Fruit fly (Drosophila melanogaster): ENCODE results near the gene CG33272.

The CG33272 gene

DNA sequence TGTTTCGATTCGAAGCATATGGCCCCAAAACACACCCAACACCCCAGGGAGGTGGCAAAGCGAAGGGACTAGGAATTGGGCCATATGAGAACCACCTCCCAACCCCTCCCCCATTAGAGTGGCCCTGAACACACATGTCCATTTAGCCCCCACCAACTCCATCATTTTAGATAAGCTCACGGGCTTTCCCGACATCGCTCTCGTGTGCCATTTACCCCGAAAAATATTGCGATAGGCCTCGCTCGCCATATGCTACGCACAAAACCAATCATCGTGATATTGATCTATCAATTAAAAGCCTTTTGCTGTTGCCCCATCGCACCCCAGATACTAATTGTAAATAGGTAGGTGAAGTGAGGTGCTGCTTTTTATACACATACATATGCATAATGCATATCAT, 20.0 kb upstream of the CG33272 start (continued):
- no peak for TF ChIP-seq CG2199 (GFP tag; IDR thresholded peaks at IDR 0.05)
- TF ChIP-seq insv (GFP tag; optimal IDR thresholded peaks at IDR 0.05): no peak
- TF ChIP-seq CG1233 (GFP tag; optimal IDR thresholded peaks at IDR 0.05): no peak
- no peak for TF ChIP-seq CG1529 (GFP tag; optimal IDR thresholded peaks at IDR 0.05)
- TF ChIP-seq CG4707 (GFP tag; optimal IDR thresholded peaks at IDR 0.05): no peak
- TF ChIP-seq gce (GFP tag; IDR thresholded peaks at IDR 0.05): no peak
- TF ChIP-seq twi (tag; optimal IDR thresholded peaks at IDR 0.05): peak; percentile 62
- TF ChIP-seq CG8290 (GFP tag; optimal IDR thresholded peaks at IDR 0.05): no peak
- no peak for TF ChIP-seq CG8290 (tag; optimal IDR thresholded peaks at IDR 0.05)
- TF ChIP-seq emc (GFP tag; optimal IDR thresholded peaks at IDR 0.05): no peak
- peak; percentile 69 for TF ChIP-seq sens (GFP tag)
- TF ChIP-seq sob (GFP tag; IDR thresholded peaks at IDR 0.05): 0 out of 2 replicates have a peak, but pooled peaks have one; percentile 15
- no peak for TF ChIP-seq nom (GFP tag; optimal IDR thresholded peaks at IDR 0.05)
- peak; percentile 87 for TF ChIP-seq exex (tag; optimal IDR thresholded peaks at IDR 0.05)
- no peak for TF ChIP-seq jumu (GFP tag; optimal IDR thresholded peaks at IDR 0.05)
- no peak for TF ChIP-seq ac (GFP tag; optimal IDR thresholded peaks at IDR 0.05)
- TF ChIP-seq Bteb2 (GFP tag; optimal IDR thresholded peaks at IDR 0.05): no peak
- TF ChIP-seq CG3995 (GFP tag; optimal IDR thresholded peaks at IDR 0.05): no peak
- peak; percentile 37 for TF ChIP-seq lab (GFP tag; optimal IDR thresholded peaks at IDR 0.05)
- TF ChIP-seq CG34376 (GFP tag; optimal IDR thresholded peaks at IDR 0.05): peak; percentile 9
- TF ChIP-seq MTF-1 (GFP tag; optimal IDR thresholded peaks at IDR 0.05; ENCODE audit: borderline replicate concordance): no peak
- 0 out of 2 replicates have a peak, but pooled peaks have one; percentile 8 for TF ChIP-seq sim (GFP tag; IDR thresholded peaks at IDR 0.05)
- TF ChIP-seq Med (GFP tag): peak; percentile 60
- TF ChIP-seq ranshi (GFP tag; IDR thresholded peaks at IDR 0.05): no peak
- no peak for TF ChIP-seq gsb (GFP tag; IDR thresholded peaks at IDR 0.05)
- TF ChIP-seq ash1 (GFP tag; optimal IDR thresholded peaks at IDR 0.05): no peak
- peak; percentile 64; the same call in 1 of the 2 replicates for TF ChIP-seq crol (GFP tag; IDR thresholded peaks at IDR 0.05)
- no peak for TF ChIP-seq tap (tag; optimal IDR thresholded peaks at IDR 0.05)
- no peak for TF ChIP-seq CG3726 (GFP tag; IDR thresholded peaks at IDR 0.05)
- TF ChIP-seq CG17359 (tag; optimal IDR thresholded peaks at IDR 0.05): no peak
- no peak for TF ChIP-seq Sin3A (optimal IDR thresholded peaks at IDR 0.05)

- TF ChIP-seq sug (tag; optimal IDR thresholded peaks at IDR 0.05): peak; percentile 1
- TF ChIP-seq Taf1 (GFP tag; IDR thresholded peaks at IDR 0.05): no peak
- no peak for TF ChIP-seq ac (GFP tag; optimal IDR thresholded peaks at IDR 0.05)
- peak; percentile 43 for TF ChIP-seq exex (tag; optimal IDR thresholded peaks at IDR 0.05)
- TF ChIP-seq tup (GFP tag; optimal IDR thresholded peaks at IDR 0.05): no peak
- TF ChIP-seq CG17385 (GFP tag; optimal IDR thresholded peaks at IDR 0.05): no peak
- TF ChIP-seq CG13894 (tag; optimal IDR thresholded peaks at IDR 0.05): no peak
- no peak for TF ChIP-seq CG7271 (tag; optimal IDR thresholded peaks at IDR 0.05)
- no peak for TF ChIP-seq C15 (GFP tag; IDR thresholded peaks at IDR 0.05)
- no peak for TF ChIP-seq CG18764 (GFP tag; optimal IDR thresholded peaks at IDR 0.05)
- no peak for TF ChIP-seq dm (GFP tag; optimal IDR thresholded peaks at IDR 0.05)
- TF ChIP-seq CG2202 (tag; optimal IDR thresholded peaks at IDR 0.05): no peak
- no peak for TF ChIP-seq CG16813 (GFP tag; IDR thresholded peaks at IDR 0.05; ENCODE audit: partially characterized antibody)
- no peak for TF ChIP-seq Spps (tag; optimal IDR thresholded peaks at IDR 0.05)
These were observed 19.3 kb upstream of the CG33272 start for dm6 chr3L:11529707-11530106.
